Worm (Caenorhabditis elegans): ENCODE results near the gene acly-1.

ce11 chrX:1441602-1442183 is 37.6 kb upstream of the acly-1 start:
- TF ChIP-seq ztf-11 (tag; optimal IDR thresholded peaks at IDR 0.05): no peak
- TF ChIP-seq unc-62 (GFP tag; optimal IDR thresholded peaks at IDR 0.05): no peak
- no peak for TF ChIP-seq fkh-10 (GFP tag; optimal IDR thresholded peaks at IDR 0.05)
- TF ChIP-seq unc-130 (tag; optimal IDR thresholded peaks at IDR 0.05): no peak
- no peak for TF ChIP-seq lsy-2 (tag; optimal IDR thresholded peaks at IDR 0.05)
- TF ChIP-seq mdl-1 (tag; optimal IDR thresholded peaks at IDR 0.05): no peak
- TF ChIP-seq dsc-1 (tag; optimal IDR thresholded peaks at IDR 0.05): no peak
- no peak for TF ChIP-seq blmp-1 (tag; optimal IDR thresholded peaks at IDR 0.05)
- TF ChIP-seq mab-9 (GFP tag; IDR thresholded peaks at IDR 0.05): no peak
